Fruit fly (Drosophila melanogaster): ENCODE data around the gene CG7214.

dm6 chr2L:7741437-7741836, 3.2 kb downstream of the CG7214 start, which contains the start of gene Acp1:
- TF ChIP-seq Hr78 (GFP tag; optimal IDR thresholded peaks at IDR 0.05) = no peak
- no peak for TF ChIP-seq CG8478 (optimal IDR thresholded peaks at IDR 0.05)
- no peak for TF ChIP-seq CG34376 (GFP tag; optimal IDR thresholded peaks at IDR 0.05)
- no peak for TF ChIP-seq lola (GFP tag; optimal IDR thresholded peaks at IDR 0.05)
- TF ChIP-seq psq (GFP tag; optimal IDR thresholded peaks at IDR 0.05) = no peak
- TF ChIP-seq CG17328 (GFP tag; IDR thresholded peaks at IDR 0.05) = no peak
- no peak for TF ChIP-seq al (GFP tag; IDR thresholded peaks at IDR 0.05)
- TF ChIP-seq bigmax (GFP tag; optimal IDR thresholded peaks at IDR 0.05) = no peak
- TF ChIP-seq CkIIα-i1 (GFP tag; IDR thresholded peaks at IDR 0.05) = no peak
- no peak for TF ChIP-seq Eip74EF (GFP tag; optimal IDR thresholded peaks at IDR 0.05)

All from whole organism, embryonic.